Worm (Caenorhabditis elegans): ENCODE results near the gene C50E3.7.

- TF ChIP-seq snpc-4 (tag; optimal IDR thresholded peaks at IDR 0.05): no peak
- TF ChIP-seq nhr-11 (tag; optimal IDR thresholded peaks at IDR 0.05): no peak
- no peak for TF ChIP-seq nhr-28 (tag; optimal IDR thresholded peaks at IDR 0.05)
- TF ChIP-seq nhr-77 (tag; optimal IDR thresholded peaks at IDR 0.05): no peak
- no peak for TF ChIP-seq lin-15B (tag; optimal IDR thresholded peaks at IDR 0.05)
Observed at ce11 chrV:7639356-7639755, 41.2 kb upstream of the C50E3.7 start.

Measured in whole organism, L4 larva.